Worm (Caenorhabditis elegans) whole organism, young adult: ENCODE measurements around the gene T16H12.2.

Experiments used
- B0019.2 ChIP-seq: fragments of 200-800 bp; sonication (Bioruptor generic); conservative IDR thresholded peaks from 2 replicates; pipeline ENCODE4 v1.3.6; 2022; ENCODE audit warnings: missing genetic modification reagents, missing genetic modification characterization, missing compliant biosample characterization
- C17E4.6 ChIP-seq: fragments of 200-800 bp; sonication (Bioruptor generic); IDR thresholded peaks from 2 replicates; pipeline ENCODE4 v1.3.6; 2022; ENCODE audit warnings: missing genetic modification reagents, missing genetic modification characterization, missing compliant biosample characterization
- F23B12.7 ChIP-seq: sonication (generic microtip); optimal IDR thresholded peaks from 2 replicates; lab custom pipeline; 2017; ENCODE audit warnings: missing genetic modification characterization, mild to moderate bottlenecking, missing compliant biosample characterization, antibody characterized with exemption, moderate library complexity; ENCODE audit not compliant: insufficient read depth
- F39B2.1 ChIP-seq: fragments of 200-800 bp; sonication (Bioruptor generic); IDR thresholded peaks from 2 replicates; pipeline ENCODE4 v1.3.6; 2022; ENCODE audit warnings: missing genetic modification reagents, missing genetic modification characterization, missing compliant biosample characterization
- K11D2.4 ChIP-seq: fragments of 200-800 bp; sonication (Bioruptor generic); IDR thresholded peaks from 2 replicates; pipeline ENCODE4 v1.3.6; 2022; ENCODE audit warnings: missing genetic modification reagents, missing genetic modification characterization, missing compliant biosample characterization
- K12H6.12 ChIP-seq: fragments of 200-800 bp; sonication (Bioruptor generic); optimal IDR thresholded peaks from 2 replicates; lab custom pipeline; 2018; ENCODE audit warnings: mild to moderate bottlenecking, missing genetic modification characterization, missing compliant biosample characterization
- Y53G8AR.9 ChIP-seq: fragments of 200-800 bp; sonication (Bioruptor generic); conservative IDR thresholded peaks from 2 replicates; pipeline ENCODE4 v1.3.6; 2022; ENCODE audit warnings: missing genetic modification reagents, missing genetic modification characterization, missing compliant biosample characterization
- Y79H2A.3 ChIP-seq: fragments of 200-800 bp; sonication (Bioruptor generic); conservative IDR thresholded peaks from 2 replicates; pipeline ENCODE4 v1.3.6; 2022; ENCODE audit warnings: missing genetic modification reagents, missing genetic modification characterization, missing compliant biosample characterization
- ama-1 ChIP-seq, 3 experiments: fragments of 150-350 bp in 1 of 3; sonication (generic microtip) in 2 of 3; optimal IDR thresholded peaks; 2 replicates each; lab custom pipeline; 2014 to 2018; ENCODE audit warnings: missing biosample characterization in 2 of 3, missing genetic modification characterization in 2 of 3, missing genetic modification reagents in 2 of 3
- atf-7 ChIP-seq: sonication (generic microtip); optimal IDR thresholded peaks from 2 replicates; lab custom pipeline; 2017; ENCODE audit warnings: mild to moderate bottlenecking, missing genetic modification characterization, missing compliant biosample characterization
- attf-5 ChIP-seq: fragments of 200-800 bp; sonication (Bioruptor generic); optimal IDR thresholded peaks from 2 replicates; lab custom pipeline; 2018; ENCODE audit warnings: mild to moderate bottlenecking, missing genetic modification characterization, missing compliant biosample characterization
- ceh-100 ChIP-seq: fragments of 200-800 bp; sonication (Bioruptor generic); IDR thresholded peaks from 2 replicates; pipeline ENCODE4 v1.3.6; 2022; ENCODE audit warnings: missing genetic modification reagents, missing genetic modification characterization, missing compliant biosample characterization
- ceh-58 ChIP-seq: fragments of 200-800 bp; sonication (Bioruptor generic); IDR thresholded peaks from 2 replicates; pipeline ENCODE4 v1.3.6; 2022; ENCODE audit warnings: missing genetic modification characterization, missing compliant biosample characterization
- chd-7 ChIP-seq: sonication (generic microtip); optimal IDR thresholded peaks from 2 replicates; lab custom pipeline; 2016; ENCODE audit warnings: mild to moderate bottlenecking, missing genetic modification characterization, moderate library complexity, missing compliant biosample characterization
- die-1 ChIP-seq: sonication (generic microtip); optimal IDR thresholded peaks from 2 replicates; lab custom pipeline; 2016; ENCODE audit warnings: missing genotype, mild to moderate bottlenecking, missing genetic modification characterization, missing compliant biosample characterization
- dox-1 ChIP-seq: fragments of 200-800 bp; sonication (Bioruptor generic); IDR thresholded peaks from 2 replicates; pipeline ENCODE4 v1.3.6; 2022; ENCODE audit warnings: missing genetic modification reagents, missing genetic modification characterization, missing compliant biosample characterization
- dpl-1 ChIP-seq: fragments of 150-350 bp; optimal IDR thresholded peaks from 2 replicates; lab custom pipeline; 2014; ENCODE audit warnings: missing biosample characterization, missing genetic modification reagents, missing genetic modification characterization
- efl-1 ChIP-seq: fragments of 150-350 bp; optimal IDR thresholded peaks from 2 replicates; lab custom pipeline; 2014; ENCODE audit warnings: missing biosample characterization, missing genetic modification reagents, missing genetic modification characterization
- ekl-4 ChIP-seq: fragments of 200-800 bp; sonication (Bioruptor generic); IDR thresholded peaks from 2 replicates; pipeline ENCODE4 v1.3.6; 2022; ENCODE audit warnings: missing genetic modification reagents, missing genetic modification characterization, missing compliant biosample characterization
- fkh-3 ChIP-seq: sonication (generic microtip); optimal IDR thresholded peaks from 2 replicates; lab custom pipeline; 2016; ENCODE audit warnings: mild to moderate bottlenecking, missing genetic modification characterization, missing compliant biosample characterization
- hlh-12 ChIP-seq: sonication (generic microtip); optimal IDR thresholded peaks from 2 replicates; lab custom pipeline; 2016; ENCODE audit warnings: missing genetic modification characterization, missing compliant biosample characterization
- hmg-20 ChIP-seq: fragments of 200-800 bp; sonication (Bioruptor generic); IDR thresholded peaks from 2 replicates; pipeline ENCODE4 v1.3.6; 2022; ENCODE audit warnings: missing genetic modification reagents, missing genetic modification characterization, missing compliant biosample characterization
- lag-1 ChIP-seq: fragments of 200-800 bp; sonication (Bioruptor generic); IDR thresholded peaks from 2 replicates; pipeline ENCODE4 v1.3.6; 2022; ENCODE audit warnings: missing genetic modification reagents, missing genetic modification characterization, missing compliant biosample characterization
- let-607 ChIP-seq, 2 experiments: fragments of 200-800 bp in 1 of 2; sonication (Bioruptor generic) in 1 of 2; sonication (generic microtip) in 1 of 2; optimal IDR thresholded peaks; 2 replicates each; lab custom pipeline; 2016 to 2018; ENCODE audit warnings: mild to moderate bottlenecking in 2 of 2, missing compliant biosample characterization in 2 of 2, missing genetic modification characterization in 2 of 2, moderate library complexity in 2 of 2, missing genotype in 1 of 2
- lin-54 ChIP-seq: fragments of 200-800 bp; sonication (Bioruptor generic); optimal IDR thresholded peaks from 2 replicates; lab custom pipeline; 2018; ENCODE audit warnings: mild to moderate bottlenecking, missing genetic modification characterization, missing compliant biosample characterization
- lir-1 ChIP-seq: fragments of 200-800 bp; sonication (Bioruptor generic); conservative IDR thresholded peaks from 2 replicates; pipeline ENCODE4 v1.3.6; 2022; ENCODE audit warnings: missing genetic modification reagents, missing genetic modification characterization, missing compliant biosample characterization
- lsy-27 ChIP-seq: sonication (generic microtip); optimal IDR thresholded peaks from 2 replicates; lab custom pipeline; 2017; ENCODE audit warnings: missing genetic modification characterization, mild to moderate bottlenecking, missing compliant biosample characterization, antibody characterized with exemption, missing genotype, borderline replicate concordance; ENCODE audit not compliant: insufficient read depth
- mcd-1 ChIP-seq: fragments of 200-800 bp; sonication (Bioruptor generic); IDR thresholded peaks from 2 replicates; pipeline ENCODE4 v1.3.6; 2022; ENCODE audit warnings: missing genetic modification reagents, missing genetic modification characterization, missing compliant biosample characterization
- mel-28 ChIP-seq: sonication (generic microtip); optimal IDR thresholded peaks from 2 replicates; lab custom pipeline; 2016; ENCODE audit warnings: borderline replicate concordance, mild to moderate bottlenecking, missing genetic modification characterization, missing compliant biosample characterization
- mes-4 ChIP-seq: sonication (generic microtip); optimal IDR thresholded peaks from 2 replicates; lab custom pipeline; 2016; ENCODE audit warnings: missing genotype, missing genetic modification characterization, missing compliant biosample characterization
- nfyb-1 ChIP-seq: fragments of 200-800 bp; sonication (Bioruptor generic); IDR thresholded peaks from 2 replicates; pipeline ENCODE4 v1.3.6; 2022; ENCODE audit warnings: missing genetic modification reagents, missing genetic modification characterization, missing compliant biosample characterization
- nhr-80 ChIP-seq: sonication (generic microtip); optimal IDR thresholded peaks from 2 replicates; lab custom pipeline; 2016; ENCODE audit warnings: missing genetic modification characterization, missing compliant biosample characterization
- pbrm-1 ChIP-seq: fragments of 200-800 bp; sonication (Bioruptor generic); IDR thresholded peaks from 2 replicates; pipeline ENCODE4 v1.3.6; 2022; ENCODE audit warnings: missing genetic modification reagents, missing genetic modification characterization, missing compliant biosample characterization
- repo-1 ChIP-seq: sonication (generic microtip); optimal IDR thresholded peaks from 2 replicates; lab custom pipeline; 2017; ENCODE audit warnings: mild to moderate bottlenecking, missing genetic modification characterization, missing compliant biosample characterization
- snpc-4 ChIP-seq, 5 experiments: fragments of 150-350 bp in 1 of 5; sonication (generic microtip) in 4 of 5; optimal IDR thresholded peaks; 2 replicates each; lab custom pipeline; 2014 to 2018; ENCODE audit warnings: missing genetic modification characterization in 5 of 5, missing biosample characterization in 3 of 5, antibody characterized with exemption in 2 of 5, mild to moderate bottlenecking in 2 of 5, missing compliant biosample characterization in 2 of 5, missing genotype in 2 of 5, moderate library complexity in 2 of 5, missing genetic modification reagents in 1 of 5
- unc-62 ChIP-seq: fragments of 150-350 bp; optimal IDR thresholded peaks from 2 replicates; lab custom pipeline; 2014; ENCODE audit warnings: missing biosample characterization, missing genetic modification reagents, missing genetic modification characterization
- zim-3 ChIP-seq: sonication (generic microtip); optimal IDR thresholded peaks from 2 replicates; lab custom pipeline; 2017; ENCODE audit warnings: mild to moderate bottlenecking, missing genetic modification characterization, moderate library complexity, missing compliant biosample characterization
- ztf-26 ChIP-seq: sonication (generic microtip); optimal IDR thresholded peaks from 2 replicates; lab custom pipeline; 2017; ENCODE audit warnings: missing genetic modification characterization, missing compliant biosample characterization
- ztf-28 ChIP-seq: fragments of 200-800 bp; sonication (Bioruptor generic); IDR thresholded peaks from 2 replicates; pipeline ENCODE4 v1.3.6; 2022; ENCODE audit warnings: missing genetic modification reagents, missing genetic modification characterization, missing compliant biosample characterization
- ztf-6 ChIP-seq: fragments of 200-800 bp; sonication (Bioruptor generic); IDR thresholded peaks from 2 replicates; pipeline ENCODE4 v1.3.6; 2022; ENCODE audit warnings: missing genetic modification reagents, missing genetic modification characterization, missing compliant biosample characterization

T16H12.2 gene

ce11 chrIII:10096525-10096972 lies 10.5 kb downstream of the T16H12.2 start (continued):
- TF ChIP-seq lag-1, result no peak
- TF ChIP-seq hlh-12, result no peak
- no peak for TF ChIP-seq F23B12.7 (tag; lab: Kevin White, UChicago)
- TF ChIP-seq lir-1 (GFP tag; lab: Robert Waterston, UW), result 0 out of 2 replicates have a peak, but pooled peaks have one; percentile 30
- TF ChIP-seq let-607 (tag; optimal IDR thresholded peaks at IDR 0.05; lab: Kevin White, UChicago), result peak in 1 of 2 experiments; percentile 64
- no peak for TF ChIP-seq mes-4 (tag; lab: Kevin White, UChicago)
- peak; percentile 73 for TF ChIP-seq mcd-1 (GFP tag; lab: Robert Waterston, UW)
- TF ChIP-seq K12H6.12 (tag; lab: Kevin White, UChicago), result peak; percentile 92
- TF ChIP-seq lin-54, result peak; percentile 66
- peak; percentile 78 for TF ChIP-seq nhr-80 (tag; lab: Kevin White, UChicago)
- peak; percentile 53; the same call in 1 of the 2 replicates for TF ChIP-seq K11D2.4 (GFP tag; lab: Robert Waterston, UW)
- no peak for TF ChIP-seq dpl-1
- TF ChIP-seq C17E4.6, result no peak
- TF ChIP-seq Y53G8AR.9, result peak; percentile 60; the same call in 1 of the 2 replicates
- TF ChIP-seq ekl-4 (GFP tag; lab: Robert Waterston, UW), result peak; percentile 70
- no peak for TF ChIP-seq snpc-4 (GFP tag; optimal IDR thresholded peaks at IDR 0.05; lab: Kevin White, UChicago)
- peak in 3 of 4 experiments; percentile 24 to 48 (median 32) for TF ChIP-seq snpc-4 (tag; optimal IDR thresholded peaks at IDR 0.05; lab: Kevin White, UChicago)
- peak; percentile 60; the same call in 1 of the 2 replicates for TF ChIP-seq pbrm-1 (GFP tag; lab: Robert Waterston, UW)
- TF ChIP-seq attf-5 (GFP tag; lab: Kevin White, UChicago), result peak; percentile 95
- no peak for TF ChIP-seq ama-1 (optimal IDR thresholded peaks at IDR 0.05; lab: Kevin White, UChicago)
- no peak for TF ChIP-seq ama-1 (GFP tag; optimal IDR thresholded peaks at IDR 0.05; lab: Kevin White, UChicago)
- TF ChIP-seq dox-1 (GFP tag; lab: Robert Waterston, UW), result peak; percentile 78
- peak; percentile 63 for TF ChIP-seq atf-7
- TF ChIP-seq ztf-26 (tag; lab: Kevin White, UChicago), result peak; percentile 59
- no peak for TF ChIP-seq Y79H2A.3 (GFP tag; lab: Robert Waterston, UW)
- TF ChIP-seq ceh-100 (GFP tag; lab: Robert Waterston, UW), result no peak
- TF ChIP-seq lsy-27 (tag; lab: Kevin White, UChicago), result no peak
- no peak for TF ChIP-seq die-1 (tag; lab: Kevin White, UChicago)
- TF ChIP-seq zim-3 (tag; lab: Kevin White, UChicago), result no peak
- TF ChIP-seq chd-7 (tag; lab: Kevin White, UChicago), result peak; percentile 79
- peak; percentile 40 for TF ChIP-seq repo-1

ce11 chrIII:10097981-10098380 lies 11.9 kb downstream of the T16H12.2 start, which contains the start of gene spop-1:
Gene spop-1 (minus strand): TSS chrIII:10098081.
- TF ChIP-seq hlh-12 (no peak), efl-1 (GFP tag; lab: Kevin White, UChicago) (no peak), F39B2.1 (GFP tag; lab: Robert Waterston, UW) (no peak)

ce11 chrIII:10101352-10101751 lies 15.3 kb downstream of the T16H12.2 start, which contains the start of gene kel-10:
Gene kel-10 (minus strand): TSS chrIII:10101452.
- TF ChIP-seq nhr-80 (tag; lab: Kevin White, UChicago) (no peak), ztf-28 (no peak), mel-28 (tag; lab: Kevin White, UChicago) (no peak), ama-1 (optimal IDR thresholded peaks at IDR 0.05; lab: Kevin White, UChicago) (no peak), ama-1 (GFP tag; optimal IDR thresholded peaks at IDR 0.05; lab: Kevin White, UChicago) (no peak), unc-62 (GFP tag; lab: Kevin White, UChicago) (no peak), ceh-58 (GFP tag; lab: Robert Waterston, UW) (no peak), F39B2.1 (GFP tag; lab: Robert Waterston, UW) (no peak), F23B12.7 (tag; lab: Kevin White, UChicago) (no peak), fkh-3 (tag; lab: Kevin White, UChicago) (no peak), ztf-6 (no peak), hmg-20 (GFP tag; lab: Robert Waterston, UW) (no peak), B0019.2 (GFP tag; lab: Robert Waterston, UW) (no peak), nfyb-1 (GFP tag; lab: Robert Waterston, UW) (no peak), dpl-1 (no peak)
